Worm (Caenorhabditis elegans): ENCODE data around the gene srz-14.

ce11 chrV:16224027-16224426 lies 40.6 kb downstream of the srz-14 start, which contains the start of gene stdh-2:
- TF ChIP-seq ztf-11 (tag; optimal IDR thresholded peaks at IDR 0.05) (no peak), unc-39 (tag; optimal IDR thresholded peaks at IDR 0.05) (no peak), blmp-1 (tag; optimal IDR thresholded peaks at IDR 0.05; ENCODE audit: insufficient read depth) (no peak), peb-1 (tag; optimal IDR thresholded peaks at IDR 0.05) (no peak)
